Worm (Caenorhabditis elegans): ENCODE data around the gene Y41G9A.6.
A peak's percentile ranks its signal among the peaks of the same experiment; 100 is the strongest.

Gene Y41G9A.6

ce11 chrX:3009190-3009589 lies 5.6 kb upstream of the Y41G9A.6 start, which contains the start of gene Y48D7A.1:
TSS of gene Y48D7A.1 (plus strand) at chrX:3009490.
- TF ChIP-seq F39B2.1 (GFP tag; IDR thresholded peaks at IDR 0.05): no peak
- no peak for TF ChIP-seq sptf-2 (GFP tag; optimal IDR thresholded peaks at IDR 0.05)
- no peak for TF ChIP-seq die-1 (tag; optimal IDR thresholded peaks at IDR 0.05)
- TF ChIP-seq repo-1 (tag; optimal IDR thresholded peaks at IDR 0.05): no peak
- no peak for TF ChIP-seq F57C9.4 (tag; optimal IDR thresholded peaks at IDR 0.05)
- no peak for TF ChIP-seq mxl-1 (tag; optimal IDR thresholded peaks at IDR 0.05)
- no peak for TF ChIP-seq B0019.2 (GFP tag; conservative IDR thresholded peaks at IDR 0.05)
- TF ChIP-seq T26A5.8 (tag; optimal IDR thresholded peaks at IDR 0.05): no peak
- TF ChIP-seq egl-44 (GFP tag; IDR thresholded peaks at IDR 0.05): no peak
- TF ChIP-seq efl-1 (GFP tag; optimal IDR thresholded peaks at IDR 0.05): no peak
- TF ChIP-seq chd-7 (tag; optimal IDR thresholded peaks at IDR 0.05): no peak
- TF ChIP-seq ZK185.1 (tag; optimal IDR thresholded peaks at IDR 0.05; ENCODE audit: poor library complexity, severe bottlenecking): no peak
- TF ChIP-seq pha-4 (tag; optimal IDR thresholded peaks at IDR 0.05): no peak
- no peak for TF ChIP-seq let-526 (GFP tag; IDR thresholded peaks at IDR 0.05)
- no peak for TF ChIP-seq snpc-4 (GFP tag; optimal IDR thresholded peaks at IDR 0.05)
- TF ChIP-seq snpc-4 (tag; optimal IDR thresholded peaks at IDR 0.05): no peak

- TF ChIP-seq tlf-1 (GFP tag; optimal IDR thresholded peaks at IDR 0.05) (no peak), aptf-3 (GFP tag; IDR thresholded peaks at IDR 0.05) (no peak), attf-3 (GFP tag; conservative IDR thresholded peaks at IDR 0.05) (no peak), snpc-3.4 (tag; optimal IDR thresholded peaks at IDR 0.05) (no peak), hrde-1 (tag; optimal IDR thresholded peaks at IDR 0.05; ENCODE audit: borderline replicate concordance) (no peak)
Observed at ce11 chrX:2999652-3000051, 4.0 kb downstream of the Y41G9A.6 start, which contains the start of gene Y41G9A.17. TSS of gene Y41G9A.17 (minus strand) at chrX:2999752.

- no peak for TF ChIP-seq mes-4 (tag; optimal IDR thresholded peaks at IDR 0.05)
- TF ChIP-seq sptf-2 (GFP tag; optimal IDR thresholded peaks at IDR 0.05): peak; percentile 56
- peak; percentile 10 for TF ChIP-seq him-1 (tag; optimal IDR thresholded peaks at IDR 0.05)
- peak; percentile 57 for TF ChIP-seq B0261.1 (tag; optimal IDR thresholded peaks at IDR 0.05)
- TF ChIP-seq sdz-38 (tag; optimal IDR thresholded peaks at IDR 0.05): no peak
- peak; percentile 87 for TF ChIP-seq ceh-79 (tag; optimal IDR thresholded peaks at IDR 0.05)
- peak; percentile 82; the same call in 1 of the 2 replicates for TF ChIP-seq C17E4.6 (GFP tag; IDR thresholded peaks at IDR 0.05)
- peak; percentile 96 for TF ChIP-seq C06A6.2 (GFP tag; conservative IDR thresholded peaks at IDR 0.05)
- TF ChIP-seq Y53F4B.3 (GFP tag; IDR thresholded peaks at IDR 0.05): no peak
- peak; percentile 25; the same call in 1 of the 2 replicates for TF ChIP-seq ceh-100 (GFP tag; IDR thresholded peaks at IDR 0.05)
- peak; percentile 92 for TF ChIP-seq lin-54 (GFP tag; optimal IDR thresholded peaks at IDR 0.05)
- no peak for TF ChIP-seq efl-1 (GFP tag; optimal IDR thresholded peaks at IDR 0.05)
- TF ChIP-seq dpff-1 (tag; optimal IDR thresholded peaks at IDR 0.05): peak; percentile 89
- TF ChIP-seq nfyb-1 (GFP tag; IDR thresholded peaks at IDR 0.05): peak; percentile 97
- peak; percentile 98 for TF ChIP-seq somi-1 (GFP tag; optimal IDR thresholded peaks at IDR 0.05)
- TF ChIP-seq zim-3 (tag; optimal IDR thresholded peaks at IDR 0.05): no peak
- TF ChIP-seq aptf-2 (GFP tag; conservative IDR thresholded peaks at IDR 0.05): no peak
- TF ChIP-seq F52B5.7 (tag; optimal IDR thresholded peaks at IDR 0.05): peak; percentile 82
- peak; percentile 99 for TF ChIP-seq ZK185.1 (tag; optimal IDR thresholded peaks at IDR 0.05; ENCODE audit: poor library complexity, severe bottlenecking)
- peak; percentile 97 for TF ChIP-seq ceh-27 (GFP tag; optimal IDR thresholded peaks at IDR 0.05)
- TF ChIP-seq snpc-3.4 (tag; optimal IDR thresholded peaks at IDR 0.05): peak; percentile 65
- TF ChIP-seq bed-2 (GFP tag; IDR thresholded peaks at IDR 0.05): 0 out of 2 replicates have a peak, but pooled peaks have one; percentile 41
- TF ChIP-seq mel-28 (tag; optimal IDR thresholded peaks at IDR 0.05; ENCODE audit: borderline replicate concordance): peak; percentile 60
- TF ChIP-seq Y67H2A.10 (GFP tag; conservative IDR thresholded peaks at IDR 0.05): no peak
- peak; percentile 73 for TF ChIP-seq madf-3 (GFP tag; IDR thresholded peaks at IDR 0.05)
- peak; percentile 97 for TF ChIP-seq K12H6.12 (tag; optimal IDR thresholded peaks at IDR 0.05)
- peak; percentile 75 for TF ChIP-seq ztf-22 (GFP tag; optimal IDR thresholded peaks at IDR 0.05)
- peak; percentile 85 for TF ChIP-seq mcd-1 (GFP tag; IDR thresholded peaks at IDR 0.05)
- TF ChIP-seq rec-8 (tag; optimal IDR thresholded peaks at IDR 0.05): no peak
Observed at ce11 chrX:2996976-2997399, 6.6 kb downstream of the Y41G9A.6 start.

Measured in whole organism, young adult.